Fruit fly (Drosophila melanogaster): Measurements from ENCODE around the gene Sytalpha.

Gene Sytalpha

dm6 chr2L:17591960-17592359, at the start of gene Sytalpha, which contains the start of gene CG6870:
Gene Sytalpha, plus strand, starts transcription at chr2L:17592260.
Gene CG6870, minus strand, starts transcription at chr2L:17592299.
- no peak for TF ChIP-seq knrl (GFP tag; IDR thresholded peaks at IDR 0.05; ENCODE audit: partially characterized antibody)
- no peak for TF ChIP-seq unpg (GFP tag; optimal IDR thresholded peaks at IDR 0.05)
- TF ChIP-seq odd (GFP tag; optimal IDR thresholded peaks at IDR 0.05), result no peak
- no peak for TF ChIP-seq CG18476 (GFP tag; optimal IDR thresholded peaks at IDR 0.05)
- no peak for TF ChIP-seq Hr51 (GFP tag; optimal IDR thresholded peaks at IDR 0.05)
- peak; percentile 66 for TF ChIP-seq Deaf1 (tag; optimal IDR thresholded peaks at IDR 0.05)

dm6 chr2L:17542661-17543278, 49.3 kb upstream of the Sytalpha start:
- TF ChIP-seq Rfx (GFP tag; IDR thresholded peaks at IDR 0.05), result 0 out of 2 replicates have a peak, but pooled peaks have one; percentile 6
- no peak for TF ChIP-seq crp (GFP tag; optimal IDR thresholded peaks at IDR 0.05)
- no peak for TF ChIP-seq chn (GFP tag; optimal IDR thresholded peaks at IDR 0.05)
- TF ChIP-seq abd-A (tag; optimal IDR thresholded peaks at IDR 0.05), result peak; percentile 11
- TF ChIP-seq CG11695 (GFP tag; IDR thresholded peaks at IDR 0.05), result no peak
- TF ChIP-seq sr (GFP tag; IDR thresholded peaks at IDR 0.05), result no peak
- no peak for TF ChIP-seq ham (GFP tag; IDR thresholded peaks at IDR 0.05)
- TF ChIP-seq Nf-YC (tag; optimal IDR thresholded peaks at IDR 0.05), result no peak
- TF ChIP-seq nerfin-2 (GFP tag; IDR thresholded peaks at IDR 0.05; ENCODE audit: partially characterized antibody), result no peak
- TF ChIP-seq CG17328 (GFP tag; IDR thresholded peaks at IDR 0.05), result no peak
- no peak for TF ChIP-seq Six4 (GFP tag; optimal IDR thresholded peaks at IDR 0.05)
- TF ChIP-seq CG18011 (GFP tag; optimal IDR thresholded peaks at IDR 0.05), result no peak
- no peak for TF ChIP-seq HHEX (GFP tag; optimal IDR thresholded peaks at IDR 0.05)
- no peak for TF ChIP-seq bbx (GFP tag; IDR thresholded peaks at IDR 0.05; ENCODE audit: partially characterized antibody)
- no peak for TF ChIP-seq CG3281 (GFP tag; optimal IDR thresholded peaks at IDR 0.05)
- peak; percentile 57 for TF ChIP-seq kni (GFP tag; optimal IDR thresholded peaks at IDR 0.05)
- TF ChIP-seq hb (GFP tag; IDR thresholded peaks at IDR 0.05; ENCODE audit: partially characterized antibody), result peak; percentile 38; the same call in 1 of the 3 replicates
- TF ChIP-seq oc (tag; optimal IDR thresholded peaks at IDR 0.05), result peak; percentile 53
- peak; percentile 89 for TF ChIP-seq pros (GFP tag; optimal IDR thresholded peaks at IDR 0.05)
- no peak for TF ChIP-seq knrl (GFP tag; IDR thresholded peaks at IDR 0.05; ENCODE audit: partially characterized antibody)
- TF ChIP-seq Ets65A (GFP tag), result peak; percentile 79
- TF ChIP-seq pum (GFP tag; optimal IDR thresholded peaks at IDR 0.05), result no peak
- peak in 1 of 2 experiments; percentile 14 for TF ChIP-seq Hr51 (GFP tag; optimal IDR thresholded peaks at IDR 0.05)
- TF ChIP-seq yki (optimal IDR thresholded peaks at IDR 0.05), result no peak
- no peak for TF ChIP-seq phol (tag; optimal IDR thresholded peaks at IDR 0.05)
- TF ChIP-seq NfI (GFP tag; optimal IDR thresholded peaks at IDR 0.05), result no peak
- no peak for TF ChIP-seq CG33557 (GFP tag; optimal IDR thresholded peaks at IDR 0.05)
- TF ChIP-seq CG12071 (GFP tag; optimal IDR thresholded peaks at IDR 0.05), result no peak
- no peak for TF ChIP-seq CG1832 (GFP tag; optimal IDR thresholded peaks at IDR 0.05)
- TF ChIP-seq nerfin-1 (tag; optimal IDR thresholded peaks at IDR 0.05), result peak; percentile 94
- TF ChIP-seq stc (GFP tag; IDR thresholded peaks at IDR 0.05), result no peak
- peak; percentile 50 for TF ChIP-seq cg (GFP tag; optimal IDR thresholded peaks at IDR 0.05)
- TF ChIP-seq CG1602 (GFP tag; optimal IDR thresholded peaks at IDR 0.05), result no peak
- TF ChIP-seq Gsc (GFP tag; IDR thresholded peaks at IDR 0.05), result no peak
- no peak for TF ChIP-seq MESR4 (GFP tag; optimal IDR thresholded peaks at IDR 0.05)
- peak; percentile 36 for TF ChIP-seq Hey (tag; optimal IDR thresholded peaks at IDR 0.05)
- TF ChIP-seq CG2202 (tag; optimal IDR thresholded peaks at IDR 0.05), result no peak
- 0 out of 3 replicates have a peak, but pooled peaks have one; percentile 45 for TF ChIP-seq ci (GFP tag; IDR thresholded peaks at IDR 0.05)

Data from whole organism, embryonic.